Fruit fly (Drosophila melanogaster) ovary, adult (tissue): ENCODE data around the gene Antdh.

Experiments used
- CG17801 ChIP-seq: fragments of 200-800 bp; optimal IDR thresholded peaks from 2 replicates; lab custom pipeline; 2019; ENCODE audit warnings: missing biosample characterization, mild to moderate bottlenecking, missing genetic modification characterization, moderate library complexity; ENCODE audit not compliant: partially characterized antibody

The Antdh gene

DNA sequence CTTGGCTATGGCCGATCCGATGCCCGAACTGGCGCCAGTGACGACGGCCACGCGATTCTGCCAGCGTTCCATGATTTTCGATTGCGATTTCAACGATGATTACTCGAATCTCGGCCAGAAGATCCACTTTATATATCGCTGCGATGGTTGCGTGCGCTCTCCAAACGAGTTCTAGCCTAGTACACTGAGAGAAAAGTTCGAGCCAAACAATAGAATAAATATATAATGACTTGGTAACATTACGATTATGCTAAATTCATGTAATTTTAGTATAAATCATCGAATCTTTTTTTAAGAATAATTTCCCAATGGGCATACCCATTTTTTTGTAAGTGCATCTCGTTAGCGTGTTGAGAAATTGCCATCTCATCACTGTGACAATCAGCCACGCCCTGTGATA lies at the start of gene Antdh:
Gene Antdh, minus strand, starts transcription at position 101 of the 400 bp plus-strand sequence.
- TF ChIP-seq CG17801 (GFP tag; lab: Kevin White, UChicago) = no peak

DNA sequence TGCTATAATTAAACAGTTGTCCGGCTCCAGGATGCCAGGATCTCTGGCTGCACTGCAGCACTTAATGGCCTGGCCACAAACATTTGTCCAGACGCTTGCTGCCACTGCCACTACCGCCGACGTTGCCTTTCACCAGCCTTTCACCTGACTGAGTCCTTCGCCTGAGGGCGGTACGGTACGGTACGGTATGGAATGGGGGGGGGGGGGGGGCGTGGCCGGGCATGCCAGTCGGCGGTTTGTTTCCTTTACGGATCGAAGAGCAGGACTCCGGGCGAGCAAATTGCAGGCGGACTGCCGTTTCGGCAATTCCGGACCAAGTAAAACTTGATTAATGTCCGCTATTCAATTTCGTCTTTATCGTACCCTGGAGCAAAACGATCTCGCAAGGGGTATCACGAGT lies 34.2 kb upstream of the Antdh start:
- no peak for TF ChIP-seq CG17801 (GFP tag; lab: Kevin White, UChicago)

DNA sequence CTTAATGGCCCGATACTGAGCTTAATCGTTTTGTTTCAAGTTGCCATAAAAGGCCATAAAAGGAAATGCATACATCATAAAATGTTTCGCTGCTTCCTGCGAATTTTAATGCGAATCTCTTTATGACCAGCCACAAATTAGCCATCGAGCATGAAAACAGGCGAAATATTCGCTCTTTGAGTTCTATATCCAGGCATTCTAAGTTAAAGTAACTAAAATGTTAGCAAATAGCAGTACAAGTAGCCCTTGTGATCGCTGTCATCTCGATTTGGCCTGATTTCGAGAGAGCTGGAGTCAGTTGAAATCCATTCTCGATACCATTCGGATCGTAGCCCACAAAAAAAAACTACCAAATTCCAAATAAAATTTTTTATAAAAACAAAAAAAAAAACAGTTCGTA lies 33.1 kb upstream of the Antdh start, which contains the start of gene CG11106:
Gene CG11106, plus strand, starts transcription at position 301 of the 400 bp plus-strand sequence.
- no peak for TF ChIP-seq CG17801 (GFP tag; lab: Kevin White, UChicago)

DNA sequence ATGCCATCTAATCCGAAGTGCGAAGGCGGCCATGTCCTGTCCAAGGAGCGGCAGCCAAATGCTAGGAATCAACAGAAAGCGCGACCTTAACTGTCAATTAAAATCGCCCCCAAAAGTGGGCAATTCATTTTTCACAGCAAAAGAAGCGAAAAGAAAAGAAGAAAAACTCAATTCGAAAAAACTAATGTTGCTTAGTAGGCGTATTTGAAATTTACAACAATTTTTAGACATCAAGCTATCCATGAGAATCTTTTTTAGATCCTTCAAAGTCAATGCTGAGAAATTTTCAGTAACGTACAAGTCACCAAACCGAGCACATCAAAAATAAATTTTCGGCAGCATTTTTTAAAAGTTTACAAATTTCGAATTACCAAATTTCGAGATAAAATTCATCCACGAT lies 13.8 kb upstream of the Antdh start, which contains the start of gene CG15200:
Gene CG15200, plus strand, starts transcription at position 301 of the 400 bp plus-strand sequence.
- TF ChIP-seq CG17801 (GFP tag; lab: Kevin White, UChicago) = no peak

DNA sequence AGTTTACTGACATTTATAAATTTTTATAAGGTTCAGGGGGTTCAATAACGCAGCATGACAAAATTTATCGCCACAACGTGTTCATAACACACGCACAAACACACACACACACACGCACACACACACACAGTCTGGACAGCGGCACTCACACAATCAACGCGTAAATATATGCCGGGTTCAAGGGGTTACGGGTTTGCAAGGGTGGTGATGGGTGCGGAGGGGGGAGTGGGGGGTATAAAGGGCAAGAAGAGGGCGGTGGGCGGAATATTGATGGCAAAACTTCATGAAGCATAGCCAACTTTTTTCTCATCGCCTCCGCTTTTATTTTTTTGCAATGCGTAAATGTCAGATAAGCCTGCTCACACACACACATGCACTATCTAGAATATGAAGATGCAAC lies 7.2 kb upstream of the Antdh start:
- no peak for TF ChIP-seq CG17801 (GFP tag; lab: Kevin White, UChicago)

DNA sequence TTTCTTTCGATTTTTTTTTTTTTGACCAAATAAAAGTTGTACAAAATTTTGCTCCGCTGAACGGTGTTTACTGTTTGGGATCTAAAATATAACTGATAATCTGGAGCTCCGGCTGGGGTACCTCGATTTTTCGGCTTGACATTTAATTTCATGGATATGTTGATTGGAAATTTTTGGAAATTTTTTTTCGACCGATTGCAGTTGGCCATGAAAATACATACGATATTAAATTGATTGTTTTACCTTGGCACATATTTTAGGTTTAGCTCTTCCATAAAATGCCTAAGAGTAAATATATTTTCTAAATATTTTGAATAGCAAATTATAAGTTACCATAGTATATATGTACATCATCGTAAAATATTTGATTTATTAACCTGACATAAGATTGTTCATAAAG lies 1.7 kb upstream of the Antdh start, which contains the start of gene CG1394:
Gene CG1394, minus strand, starts transcription at position 101 of the 400 bp plus-strand sequence.
- no peak for TF ChIP-seq CG17801 (GFP tag; lab: Kevin White, UChicago)

DNA sequence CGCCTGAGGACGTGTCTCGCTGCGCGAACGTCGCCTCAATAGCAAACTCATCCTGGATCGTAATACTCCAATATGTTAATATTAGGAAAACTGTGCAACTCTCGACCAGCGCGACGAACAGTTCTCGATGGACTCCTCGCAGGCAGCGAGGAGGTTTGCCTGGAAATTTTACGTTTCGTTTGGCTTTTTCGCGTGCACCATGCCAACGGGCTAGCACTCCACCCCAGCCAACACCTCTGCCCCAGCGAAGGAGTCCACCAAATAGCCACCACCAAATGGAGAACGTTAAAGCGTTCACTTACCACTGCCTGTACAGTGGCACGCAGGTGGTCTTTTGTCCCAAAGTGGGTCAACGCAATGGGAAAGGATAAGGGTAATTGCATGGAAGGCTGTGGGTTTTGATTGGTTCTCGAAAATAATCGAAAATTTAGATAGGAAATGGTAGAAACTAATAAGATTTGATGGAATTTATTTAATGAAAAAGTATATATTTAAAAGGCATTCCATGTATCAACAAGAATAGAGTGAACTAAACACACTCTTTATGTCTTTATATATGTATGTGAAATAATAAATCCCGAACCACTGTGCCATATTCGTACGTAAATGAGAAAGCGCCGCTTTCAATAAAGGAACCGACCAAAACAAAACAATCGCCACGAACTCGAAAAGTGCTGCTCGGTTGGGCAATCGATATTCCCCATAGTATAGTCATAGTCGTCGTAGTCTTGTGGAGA lies 9.0 kb downstream of the Antdh start, which contains the start of gene CG32668:
Gene CG32668, minus strand, starts transcription at position 51 of the 737 bp plus-strand sequence.
- TF ChIP-seq CG17801 (GFP tag; lab: Kevin White, UChicago) = no peak

DNA sequence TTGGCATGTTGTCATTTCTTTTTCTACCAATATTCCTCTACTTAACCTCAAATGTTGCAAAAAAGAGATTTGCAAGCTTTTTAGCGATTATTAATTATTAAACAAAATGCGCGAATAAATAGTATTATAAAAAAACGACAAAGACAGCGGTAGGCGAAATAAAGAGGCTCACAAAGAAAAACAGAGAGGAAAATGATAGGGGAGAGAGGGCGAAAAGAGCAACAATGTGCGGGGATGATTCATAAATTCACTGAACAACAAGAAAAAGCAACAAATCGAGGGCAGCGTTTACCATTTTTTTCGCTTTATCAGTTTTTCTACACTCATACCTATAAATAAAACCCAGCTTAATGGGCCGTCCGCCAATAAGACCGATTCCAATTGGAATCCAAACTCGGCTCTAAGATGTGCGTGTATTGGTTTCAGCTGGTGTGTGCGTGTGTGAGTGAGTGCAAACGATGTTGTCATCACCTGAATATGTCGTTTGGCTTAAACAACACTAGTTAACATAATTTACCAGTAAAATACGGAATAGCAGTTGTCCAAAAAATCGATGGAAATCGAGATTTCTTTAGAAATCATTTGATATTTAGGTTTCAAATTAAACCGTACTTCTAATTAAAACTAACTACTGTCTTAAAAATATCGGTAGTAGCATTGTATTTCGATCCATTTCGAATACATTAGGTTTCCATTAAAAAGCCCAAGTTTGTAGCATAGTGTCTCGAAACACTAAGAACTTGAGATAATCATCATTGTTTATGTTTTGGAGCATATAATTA lies 12.9 kb downstream of the Antdh start:
- peak; percentile 78 for TF ChIP-seq CG17801 (GFP tag; lab: Kevin White, UChicago)

DNA sequence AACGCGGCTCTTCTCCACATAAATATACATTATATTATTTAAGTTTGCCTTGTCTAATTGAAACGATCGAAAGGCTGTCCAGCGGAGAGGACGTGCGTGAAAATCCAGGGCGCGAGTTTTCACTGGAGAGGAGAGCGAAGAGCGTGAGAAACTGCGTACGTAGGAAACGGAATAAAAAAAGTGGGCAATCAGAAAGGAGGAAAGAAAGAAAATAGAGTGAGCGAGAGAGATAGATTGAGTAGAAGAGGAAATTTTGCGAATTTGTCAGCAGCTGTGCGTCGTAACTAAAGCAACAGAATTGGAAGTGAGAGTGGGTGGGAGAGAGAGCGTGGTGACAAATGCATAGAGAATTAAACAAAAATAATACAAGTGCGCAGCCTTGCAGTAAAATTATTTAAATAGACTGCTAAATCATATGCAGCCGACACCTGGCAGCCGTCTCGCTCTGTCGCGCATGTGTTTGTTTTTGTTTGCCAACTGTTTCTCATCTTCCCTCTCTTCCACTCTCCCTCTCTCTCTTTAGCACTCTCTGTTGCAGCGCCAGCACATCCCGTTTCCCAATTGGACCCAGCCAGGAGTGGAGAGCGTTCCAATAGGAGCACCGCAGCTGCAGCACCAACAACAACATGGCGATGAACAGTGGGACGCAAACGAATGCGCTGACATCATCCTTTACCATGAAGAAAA lies 14.2 kb downstream of the Antdh start:
- no peak for TF ChIP-seq CG17801 (GFP tag; lab: Kevin White, UChicago)

DNA sequence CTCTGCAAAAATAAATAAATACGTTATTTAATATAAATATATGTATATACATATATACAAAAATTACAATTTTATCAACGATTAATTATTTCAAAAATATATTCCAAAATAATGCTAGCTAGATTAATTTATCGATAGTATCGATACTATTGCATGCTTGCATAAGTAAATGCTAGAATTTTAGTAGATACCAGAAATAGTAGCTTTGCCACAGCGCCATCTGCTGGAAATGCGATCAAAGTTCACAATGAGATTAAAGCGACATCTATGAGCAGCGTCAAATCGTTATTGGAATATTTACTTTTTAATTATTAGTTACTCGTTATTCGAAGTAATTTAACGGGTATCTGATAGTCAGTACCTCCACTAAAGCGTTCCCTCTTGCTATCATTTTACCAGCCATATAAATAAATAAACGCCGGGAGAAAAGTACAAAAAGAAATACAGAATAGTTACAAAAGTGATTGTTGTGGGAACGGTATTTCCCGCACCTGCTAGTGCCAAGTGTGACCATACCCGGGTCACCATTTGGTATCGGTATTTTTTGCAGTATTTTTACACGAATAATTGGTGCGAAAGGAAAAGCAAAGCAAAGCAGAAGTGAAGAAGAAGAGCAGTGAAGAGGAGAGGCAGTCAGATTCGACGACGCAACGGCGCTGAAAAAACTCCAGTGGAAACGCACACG lies 14.9 kb downstream of the Antdh start, which contains the start of the genes rtv and Dlic:
Gene rtv, minus strand, starts transcription at position 165 of the 685 bp plus-strand sequence.
Gene Dlic, plus strand, starts transcription at position 596 of the 685 bp plus-strand sequence.
- TF ChIP-seq CG17801 (GFP tag; lab: Kevin White, UChicago) = no peak

DNA sequence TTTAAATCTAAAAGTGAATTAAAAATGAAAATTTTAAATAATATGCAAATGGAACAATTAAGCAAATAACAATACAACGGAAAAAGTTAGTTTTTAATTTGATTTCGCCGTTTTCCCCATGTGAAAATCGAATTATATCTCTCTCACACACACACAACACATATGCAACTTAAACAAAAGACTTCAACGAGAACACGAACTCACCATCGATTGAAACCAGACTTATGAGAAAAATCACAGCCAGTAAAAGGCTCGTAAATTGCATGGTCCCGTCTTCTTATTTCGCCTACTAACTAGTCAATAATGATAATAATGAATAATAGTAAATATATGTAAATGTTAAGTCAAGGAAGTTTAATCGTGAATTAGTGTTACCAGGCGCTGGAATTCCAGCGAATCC lies 15.4 kb downstream of the Antdh start:
- TF ChIP-seq CG17801 (GFP tag; lab: Kevin White, UChicago) = no peak

DNA sequence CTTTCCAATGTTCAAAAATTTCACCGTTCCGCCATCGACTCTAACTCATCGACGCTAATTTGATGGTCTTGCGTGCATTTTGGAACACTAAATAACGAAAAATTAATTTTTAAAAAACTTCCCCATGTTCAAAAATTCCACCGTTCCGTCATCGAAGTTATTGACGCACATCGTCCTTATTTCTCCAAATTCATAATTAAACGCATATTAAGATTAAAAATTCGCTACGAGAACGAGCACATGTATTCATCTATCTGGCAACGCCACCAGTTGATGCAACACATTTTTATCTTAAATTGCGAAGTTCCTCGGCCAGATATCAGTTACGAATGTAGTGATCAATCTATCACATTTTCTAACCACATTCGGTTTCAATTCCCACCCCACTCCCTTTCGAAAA lies 19.7 kb downstream of the Antdh start, which contains the start of gene Lint-1:
Gene Lint-1, plus strand, starts transcription at position 123 of the 400 bp plus-strand sequence.
- TF ChIP-seq CG17801 (GFP tag; lab: Kevin White, UChicago) = no peak

DNA sequence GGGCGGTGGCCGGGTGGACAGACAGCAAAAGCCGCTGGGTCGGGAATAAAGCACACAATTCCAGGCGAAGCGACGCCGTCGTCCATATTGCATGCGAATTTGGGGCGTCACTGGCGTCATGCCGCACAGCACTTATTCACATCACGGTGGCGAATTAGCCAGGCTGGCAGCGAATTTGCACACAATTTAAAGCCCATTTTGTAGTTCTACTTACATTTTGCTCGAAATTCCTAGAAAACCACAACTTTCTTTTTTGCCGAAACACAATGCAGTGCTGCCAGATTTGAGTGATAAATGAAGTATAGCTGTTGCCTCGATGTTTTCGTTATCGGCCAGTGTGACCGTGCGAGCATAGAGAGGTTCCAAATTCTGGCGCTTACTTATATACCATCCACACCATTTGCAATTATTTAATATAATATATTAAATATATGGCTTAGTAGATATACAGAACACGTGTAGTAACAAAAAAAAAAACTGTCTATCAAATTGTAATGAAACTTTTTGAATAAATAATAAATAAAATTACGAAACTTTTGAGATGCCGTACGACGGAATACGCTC lies 20.5 kb downstream of the Antdh start, which contains the start of gene Ran:
Gene Ran, minus strand, starts transcription at position 445 of the 564 bp plus-strand sequence.
- no peak for TF ChIP-seq CG17801 (GFP tag; lab: Kevin White, UChicago)
